Fruit fly (Drosophila melanogaster) whole organism, prepupa: ENCODE data around the gene Pfas.

Experiments used
- CG10631 ChIP-seq: fragments of 200-800 bp; sonication (Bioruptor generic); optimal IDR thresholded peaks from 2 replicates; lab custom pipeline; 2016; ENCODE audit warnings: missing biosample characterization, missing genetic modification characterization
- CG10669 ChIP-seq: fragments of 200-800 bp; sonication (Bioruptor generic); optimal IDR thresholded peaks from 3 replicates; lab custom pipeline; 2018; ENCODE audit warnings: missing biosample characterization, mild to moderate bottlenecking, missing genetic modification characterization, moderate library complexity
- CG11902 ChIP-seq: fragments of 200-800 bp; sonication (Bioruptor generic); optimal IDR thresholded peaks from 3 replicates; lab custom pipeline; 2016; ENCODE audit warnings: missing biosample characterization, missing genetic modification characterization
- CG15336 ChIP-seq: fragments of 200-800 bp; sonication (Bioruptor generic); IDR thresholded peaks from 2 replicates; pipeline ENCODE4 v1.3.6; 2022; ENCODE audit warnings: missing biosample characterization, missing genetic modification characterization
- CG1621 ChIP-seq: fragments of 200-800 bp; sonication (Bioruptor generic); optimal IDR thresholded peaks from 3 replicates; lab custom pipeline; 2018; ENCODE audit warnings: missing biosample characterization, mild to moderate bottlenecking, missing genetic modification characterization
- CG3032 ChIP-seq: fragments of 200-800 bp; optimal IDR thresholded peaks from 2 replicates; lab custom pipeline; 2019; ENCODE audit warnings: missing biosample characterization, mild to moderate bottlenecking, missing genetic modification characterization, moderate library complexity
- CG31627 ChIP-seq: fragments of 200-800 bp; sonication (Bioruptor generic); optimal IDR thresholded peaks from 3 replicates; lab custom pipeline; 2016; ENCODE audit warnings: missing biosample characterization, missing genetic modification characterization
- CG32006 ChIP-seq: fragments of 200-800 bp; sonication (Bioruptor generic); optimal IDR thresholded peaks from 3 replicates; lab custom pipeline; 2017; ENCODE audit warnings: missing biosample characterization, mild to moderate bottlenecking, missing genetic modification characterization
- CG34406 ChIP-seq: fragments of 200-800 bp; sonication (Bioruptor generic); optimal IDR thresholded peaks from 3 replicates; lab custom pipeline; 2016; ENCODE audit warnings: missing biosample characterization, missing genetic modification characterization
- CG4318 ChIP-seq: fragments of 200-800 bp; sonication (Bioruptor generic); optimal IDR thresholded peaks from 3 replicates; lab custom pipeline; 2017; ENCODE audit warnings: missing biosample characterization, mild to moderate bottlenecking, missing genetic modification characterization
- CG6163 ChIP-seq: fragments of 200-800 bp; sonication (Bioruptor generic); IDR thresholded peaks from 3 replicates; pipeline ENCODE4 v1.3.6; 2022; ENCODE audit warnings: missing biosample characterization, missing genetic modification characterization
- CG6792 ChIP-seq: fragments of 200-800 bp; sonication (Bioruptor generic); optimal IDR thresholded peaks from 3 replicates; lab custom pipeline; 2016; ENCODE audit warnings: missing biosample characterization, missing genetic modification characterization
- CG6808 ChIP-seq: fragments of 200-800 bp; sonication (Bioruptor generic); optimal IDR thresholded peaks from 3 replicates; lab custom pipeline; 2017; ENCODE audit warnings: missing biosample characterization, missing genetic modification characterization, mild to moderate bottlenecking, moderate library complexity, missing genetic modification reagents
- CG6854 ChIP-seq: fragments of 200-800 bp; sonication (Bioruptor generic); optimal IDR thresholded peaks from 2 replicates; lab custom pipeline; 2017; ENCODE audit warnings: missing biosample characterization, mild to moderate bottlenecking, missing genetic modification characterization
- CG8119 ChIP-seq: fragments of 200-800 bp; sonication (Bioruptor generic); IDR thresholded peaks from 3 replicates; pipeline ENCODE4 v1.3.6; 2022; ENCODE audit warnings: missing biosample characterization, missing genetic modification characterization
- CG8632 ChIP-seq: fragments of 200-800 bp; sonication (Bioruptor generic); optimal IDR thresholded peaks from 3 replicates; lab custom pipeline; 2016; ENCODE audit warnings: missing biosample characterization, missing genetic modification characterization
- CG9139 ChIP-seq: fragments of 200-800 bp; sonication (Bioruptor generic); optimal IDR thresholded peaks from 3 replicates; lab custom pipeline; 2017; ENCODE audit warnings: missing biosample characterization, mild to moderate bottlenecking, missing genetic modification characterization
- Eip75B ChIP-seq: fragments of 200-800 bp; sonication (Bioruptor generic); optimal IDR thresholded peaks from 3 replicates; lab custom pipeline; 2016; ENCODE audit warnings: missing biosample characterization, missing genetic modification characterization
- Eip78C ChIP-seq: fragments of 200-800 bp; sonication (Bioruptor generic); peaks from one replicate; lab custom pipeline; 2016; ENCODE audit warnings: missing biosample characterization, missing genetic modification characterization
- Ets21C ChIP-seq: fragments of 200-800 bp; sonication (Bioruptor generic); optimal IDR thresholded peaks from 3 replicates; lab custom pipeline; 2016; ENCODE audit warnings: missing biosample characterization, missing genetic modification characterization
- Ets96B ChIP-seq: fragments of 200-800 bp; optimal IDR thresholded peaks from 2 replicates; lab custom pipeline; 2019; ENCODE audit warnings: missing biosample characterization, mild to moderate bottlenecking, missing genetic modification characterization, moderate library complexity
- Gug ChIP-seq: fragments of 200-800 bp; sonication (Bioruptor generic); IDR thresholded peaks from 2 replicates; pipeline ENCODE4 v1.3.6; 2022; ENCODE audit warnings: missing biosample characterization, missing genetic modification characterization
- Hr39 ChIP-seq: fragments of 200-800 bp; sonication (Bioruptor generic); optimal IDR thresholded peaks from 2 replicates; lab custom pipeline; 2016; ENCODE audit warnings: missing biosample characterization, missing genetic modification characterization
- Lpt ChIP-seq: fragments of 200-800 bp; sonication (Bioruptor generic); optimal IDR thresholded peaks from 3 replicates; lab custom pipeline; 2016; ENCODE audit warnings: missing biosample characterization, missing genetic modification characterization
- Met ChIP-seq: fragments of 200-800 bp; sonication (Bioruptor generic); optimal IDR thresholded peaks from 3 replicates; lab custom pipeline; 2016; ENCODE audit warnings: missing biosample characterization, missing genetic modification characterization
- OdsH ChIP-seq: fragments of 200-800 bp; sonication (Bioruptor generic); optimal IDR thresholded peaks from 3 replicates; lab custom pipeline; 2016; ENCODE audit warnings: missing biosample characterization, missing genetic modification characterization
- Smox ChIP-seq: fragments of 200-800 bp; sonication (Bioruptor generic); optimal IDR thresholded peaks from 3 replicates; lab custom pipeline; 2016; ENCODE audit warnings: missing biosample characterization, missing genetic modification characterization
- Sox102F ChIP-seq: fragments of 200-800 bp; sonication (Bioruptor generic); optimal IDR thresholded peaks from 2 replicates; lab custom pipeline; 2016; ENCODE audit warnings: missing biosample characterization, mild to moderate bottlenecking, missing genetic modification characterization
- Sox14 ChIP-seq: fragments of 200-800 bp; sonication (Bioruptor generic); optimal IDR thresholded peaks from 3 replicates; lab custom pipeline; 2016; ENCODE audit warnings: missing biosample characterization, missing genetic modification characterization
- Sox15 ChIP-seq: fragments of 200-800 bp; sonication (Bioruptor generic); optimal IDR thresholded peaks from 3 replicates; lab custom pipeline; 2016; ENCODE audit warnings: missing biosample characterization, missing genetic modification characterization
- achi ChIP-seq: fragments of 200-800 bp; sonication (Bioruptor generic); optimal IDR thresholded peaks from 3 replicates; lab custom pipeline; 2016; ENCODE audit warnings: missing biosample characterization, missing genetic modification characterization
- acj6 ChIP-seq: fragments of 200-800 bp; sonication (Bioruptor generic); optimal IDR thresholded peaks from 3 replicates; lab custom pipeline; 2016; ENCODE audit warnings: missing biosample characterization, missing genetic modification characterization
- esn ChIP-seq: fragments of 200-800 bp; sonication (Bioruptor generic); optimal IDR thresholded peaks from 2 replicates; lab custom pipeline; 2016; ENCODE audit warnings: missing biosample characterization, mild to moderate bottlenecking, missing genetic modification characterization, moderate library complexity
- fd59A ChIP-seq: fragments of 200-800 bp; sonication (Bioruptor generic); optimal IDR thresholded peaks from 2 replicates; lab custom pipeline; 2017; ENCODE audit warnings: missing biosample characterization, mild to moderate bottlenecking, missing genetic modification characterization, missing genetic modification reagents
- fd85E ChIP-seq: fragments of 200-800 bp; sonication (Bioruptor generic); optimal IDR thresholded peaks from 3 replicates; lab custom pipeline; 2016; ENCODE audit warnings: missing biosample characterization, missing genetic modification characterization
- fkh ChIP-seq: fragments of 200-800 bp; sonication (Bioruptor generic); optimal IDR thresholded peaks from 3 replicates; lab custom pipeline; 2017; ENCODE audit warnings: missing biosample characterization, mild to moderate bottlenecking, missing genetic modification characterization, moderate library complexity
- lz ChIP-seq: fragments of 200-800 bp; sonication (Bioruptor generic); optimal IDR thresholded peaks from 3 replicates; lab custom pipeline; 2016; ENCODE audit warnings: missing biosample characterization, missing genetic modification characterization
- pdm3 ChIP-seq: fragments of 200-800 bp; sonication (Bioruptor generic); optimal IDR thresholded peaks from 3 replicates; lab custom pipeline; 2016; ENCODE audit warnings: missing biosample characterization, missing genetic modification characterization
- salr ChIP-seq, 2 experiments: fragments of 200-800 bp; sonication (Bioruptor generic); optimal IDR thresholded peaks; 3 replicates each; lab custom pipeline; 2016 to 2018; ENCODE audit warnings: missing biosample characterization in 2 of 2, missing genetic modification characterization in 2 of 2, mild to moderate bottlenecking in 1 of 2
- spab ChIP-seq: fragments of 200-800 bp; sonication (Bioruptor generic); optimal IDR thresholded peaks from 2 replicates; lab custom pipeline; 2017; ENCODE audit warnings: missing biosample characterization, mild to moderate bottlenecking, missing genetic modification characterization, missing genetic modification reagents
- ss ChIP-seq, 2 experiments: fragments of 200-800 bp; sonication (Bioruptor generic); optimal IDR thresholded peaks; 2 replicates in 1 of 2; 3 replicates in 1 of 2; lab custom pipeline; 2017 to 2018; ENCODE audit warnings: mild to moderate bottlenecking in 2 of 2, missing biosample characterization in 2 of 2, missing genetic modification characterization in 2 of 2, moderate library complexity in 1 of 2
- svp ChIP-seq: fragments of 200-800 bp; sonication (Bioruptor generic); peaks from one replicate; lab custom pipeline; 2016; ENCODE audit warnings: missing biosample characterization, missing genetic modification characterization
- topi ChIP-seq: fragments of 200-800 bp; sonication (Bioruptor generic); optimal IDR thresholded peaks from 3 replicates; lab custom pipeline; 2016; ENCODE audit warnings: missing biosample characterization, missing genetic modification characterization
- vri ChIP-seq: fragments of 200-800 bp; sonication (Bioruptor generic); optimal IDR thresholded peaks from 3 replicates; lab custom pipeline; 2016; ENCODE audit warnings: missing biosample characterization, mild to moderate bottlenecking, missing genetic modification characterization

Pfas gene

dm6 chr2L:6036710-6037109 is 9.1 kb downstream of the Pfas start, which contains the start of gene mtm:
TSS of gene mtm (minus strand) at chr2L:6037015.
- TF ChIP-seq lz (GFP tag; lab: Kevin White, UChicago) (no peak), Lpt (GFP tag; lab: Kevin White, UChicago) (no peak), CG6808 (GFP tag; lab: Kevin White, UChicago) (peak; percentile 66), Eip78C (GFP tag; lab: Kevin White, UChicago) (peak; percentile 69)

dm6 chr2L:6035155-6035554 is 10.7 kb downstream of the Pfas start:
- no peak for TF ChIP-seq CG6854 (GFP tag; lab: Kevin White, UChicago)
- TF ChIP-seq svp (GFP tag; lab: Kevin White, UChicago) = peak; percentile 91
- no peak for TF ChIP-seq CG4318 (GFP tag; lab: Kevin White, UChicago)
- TF ChIP-seq, all 60 proteins: peak for 1

DNA sequence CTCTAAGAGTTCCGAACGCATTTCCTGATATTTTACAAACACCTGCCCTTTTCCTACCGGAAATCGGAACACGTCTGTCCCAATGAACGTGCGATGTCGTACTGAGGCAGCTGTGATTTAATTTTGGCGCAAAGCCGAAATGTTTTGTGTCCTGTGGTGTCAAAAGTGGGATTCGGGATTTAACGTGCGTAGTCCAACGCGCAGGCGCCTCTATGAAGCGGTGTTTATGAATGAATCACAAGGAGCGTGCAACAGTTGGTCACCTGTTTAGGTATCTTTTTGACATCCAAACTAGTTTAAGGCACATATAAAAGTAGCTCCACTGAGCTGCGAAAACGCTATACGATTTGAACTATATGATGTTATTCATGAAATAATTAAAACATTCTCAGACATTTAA is 11.5 kb downstream of the Pfas start, which contains the start of gene CG9109:
Gene CG9109 (minus strand): TSS at position 80 of the 400 bp plus-strand sequence.
- TF ChIP-seq Smox (GFP tag; lab: Kevin White, UChicago) (no peak), CG10631 (no peak), CG11902 (GFP tag; lab: Kevin White, UChicago) (no peak), ss (GFP tag; optimal IDR thresholded peaks at IDR 0.05; lab: Kevin White, UChicago) (no peak), Eip75B (GFP tag; lab: Kevin White, UChicago) (no peak), CG1621 (no peak), Sox15 (GFP tag; lab: Kevin White, UChicago) (no peak), CG8632 (no peak), Gug (no peak), fd85E (GFP tag; lab: Kevin White, UChicago) (no peak), acj6 (GFP tag; lab: Kevin White, UChicago) (no peak), fd59A (GFP tag; lab: Kevin White, UChicago) (no peak), achi (no peak), CG6163 (GFP tag; lab: Robert Waterston, UW) (no peak), CG32006 (GFP tag; lab: Kevin White, UChicago) (no peak), OdsH (no peak), CG34406 (GFP tag; lab: Kevin White, UChicago) (no peak), CG10669 (no peak), Ets21C (GFP tag; lab: Kevin White, UChicago) (no peak)

- TF ChIP-seq CG6163 (GFP tag; lab: Robert Waterston, UW) (peak; percentile 73), lz (GFP tag; lab: Kevin White, UChicago) (peak; percentile 40), CG8632 (peak; percentile 12), CG34406 (GFP tag; lab: Kevin White, UChicago) (peak; percentile 19), fd85E (GFP tag; lab: Kevin White, UChicago) (no peak), Hr39 (GFP tag; lab: Kevin White, UChicago) (peak; percentile 45), CG6792 (peak; percentile 23), Ets21C (GFP tag; lab: Kevin White, UChicago) (no peak), salr (GFP tag; optimal IDR thresholded peaks at IDR 0.05; lab: Kevin White, UChicago) (no peak), svp (GFP tag; lab: Kevin White, UChicago) (peak; percentile 91), Sox15 (GFP tag; lab: Kevin White, UChicago) (no peak), spab (peak; percentile 49), OdsH (no peak), CG3032 (tag; lab: Kevin White, UChicago) (peak; percentile 61), vri (no peak), achi (peak; percentile 27), Ets96B (peak; percentile 59), Sox102F (GFP tag; lab: Kevin White, UChicago) (no peak), esn (GFP tag; lab: Kevin White, UChicago) (peak; percentile 45), Met (no peak), Eip75B (GFP tag; lab: Kevin White, UChicago) (peak; percentile 48), fd59A (GFP tag; lab: Kevin White, UChicago) (peak; percentile 10), pdm3 (GFP tag; lab: Kevin White, UChicago) (peak; percentile 36), CG15336 (GFP tag; lab: Robert Waterston, UW) (peak; percentile 49), fkh (GFP tag; lab: Kevin White, UChicago) (no peak), topi (GFP tag; lab: Kevin White, UChicago) (peak; percentile 35), Eip78C (GFP tag; lab: Kevin White, UChicago) (peak; percentile 86), Gug (peak; percentile 13; the same call in 1 of the 2 replicates), CG31627 (GFP tag; lab: Kevin White, UChicago) (peak; percentile 44), CG8119 (GFP tag; lab: Robert Waterston, UW) (peak; percentile 56), acj6 (GFP tag; lab: Kevin White, UChicago) (peak; percentile 12), CG32006 (GFP tag; lab: Kevin White, UChicago) (peak; percentile 49), ss (GFP tag; optimal IDR thresholded peaks at IDR 0.05; lab: Kevin White, UChicago) (no peak), CG9139 (GFP tag; lab: Kevin White, UChicago) (peak; percentile 9), Sox14 (GFP tag; lab: Kevin White, UChicago) (peak; percentile 36)
Measured at dm6 chr2L:6031838-6032237, 14.0 kb downstream of the Pfas start.
